Fruit fly (Drosophila melanogaster) whole organism, embryonic: ENCODE measurements around the gene CG1440.
A peak's percentile ranks its signal among the peaks of the same experiment; 100 is the strongest.

Experiments
- Adf1 ChIP-seq: fragments of 200-800 bp; sonication (Bioruptor generic); IDR thresholded peaks from 2 replicates; pipeline ENCODE4 v1.3.6; 2022; ENCODE audit warnings: missing biosample characterization, missing genetic modification characterization
- Atf6 ChIP-seq: fragments of 200-800 bp; sonication (Bioruptor generic); IDR thresholded peaks from 2 replicates; pipeline ENCODE4 v1.3.6; 2022; ENCODE audit warnings: missing biosample characterization, missing genetic modification characterization
- Bgb ChIP-seq: fragments of 200-800 bp; sonication (Bioruptor generic); IDR thresholded peaks from 2 replicates; pipeline ENCODE4 v1.3.6; 2022; ENCODE audit warnings: missing biosample characterization, missing genetic modification characterization; ENCODE audit not compliant: partially characterized antibody
- CG10267 ChIP-seq: fragments of 200-800 bp; sonication (Bioruptor generic); optimal IDR thresholded peaks from 2 replicates; lab custom pipeline; 2018; ENCODE audit warnings: missing biosample characterization, mild to moderate bottlenecking, missing genetic modification characterization, moderate library complexity
- CG10462 ChIP-seq: fragments of 200-800 bp; sonication (Bioruptor generic); optimal IDR thresholded peaks from 2 replicates; lab custom pipeline; 2016; ENCODE audit warnings: missing biosample characterization, missing genetic modification characterization
- CG10543 ChIP-seq: fragments of 200-800 bp; sonication (Bioruptor generic); optimal IDR thresholded peaks from 3 replicates; lab custom pipeline; 2017; ENCODE audit warnings: missing biosample characterization, mild to moderate bottlenecking, missing genetic modification characterization, moderate library complexity
- CG11093 ChIP-seq: fragments of 200-800 bp; sonication (Bioruptor generic); IDR thresholded peaks from 3 replicates; pipeline ENCODE4 v1.3.6; 2022; ENCODE audit warnings: missing biosample characterization, missing genetic modification characterization
- CG11504 ChIP-seq: fragments of 200-800 bp; sonication (Bioruptor generic); optimal IDR thresholded peaks from 3 replicates; lab custom pipeline; 2019; ENCODE audit warnings: missing biosample characterization, mild to moderate bottlenecking, missing genetic modification characterization, moderate library complexity
- CG13296 ChIP-seq: fragments of 200-800 bp; sonication (Bioruptor generic); optimal IDR thresholded peaks from 3 replicates; lab custom pipeline; 2018; ENCODE audit warnings: missing biosample characterization, mild to moderate bottlenecking, missing genetic modification characterization
- CG1602 ChIP-seq: fragments of 200-800 bp; sonication (Bioruptor generic); optimal IDR thresholded peaks from 3 replicates; lab custom pipeline; 2016; ENCODE audit warnings: missing biosample characterization, missing genetic modification characterization
- CG16863 ChIP-seq: fragments of 200-800 bp; sonication (Bioruptor generic); optimal IDR thresholded peaks from 3 replicates; lab custom pipeline; 2016; ENCODE audit warnings: missing biosample characterization, missing genetic modification characterization
- CG18011 ChIP-seq: fragments of 200-800 bp; sonication (Bioruptor generic); optimal IDR thresholded peaks from 2 replicates; lab custom pipeline; 2017; ENCODE audit warnings: missing biosample characterization, missing genetic modification characterization, mild to moderate bottlenecking, moderate library complexity, missing genotype
- CG2120 ChIP-seq: fragments of 200-800 bp; sonication (Bioruptor generic); optimal IDR thresholded peaks from 3 replicates; lab custom pipeline; 2016; ENCODE audit warnings: missing biosample characterization, missing genetic modification characterization
- CG34224 ChIP-seq: fragments of 200-800 bp; sonication (Bioruptor generic); IDR thresholded peaks from 3 replicates; pipeline ENCODE4 v1.3.6; 2022; ENCODE audit warnings: missing biosample characterization, missing genetic modification characterization; ENCODE audit not compliant: partially characterized antibody
- CG34376 ChIP-seq: fragments of 200-800 bp; sonication (Bioruptor generic); optimal IDR thresholded peaks from 2 replicates; lab custom pipeline; 2018; ENCODE audit warnings: missing biosample characterization, mild to moderate bottlenecking, missing genetic modification characterization
- CG3838 ChIP-seq: fragments of 200-800 bp; sonication (Bioruptor generic); optimal IDR thresholded peaks from 3 replicates; lab custom pipeline; 2016; ENCODE audit warnings: missing biosample characterization, missing genetic modification characterization
- CG4360 ChIP-seq: fragments of 200-800 bp; sonication (Bioruptor generic); IDR thresholded peaks from 2 replicates; pipeline ENCODE4 v1.3.6; 2022; ENCODE audit warnings: missing biosample characterization, missing genetic modification characterization
- CG6654 ChIP-seq: fragments of 200-800 bp; sonication (Bioruptor generic); optimal IDR thresholded peaks from 2 replicates; lab custom pipeline; 2017; ENCODE audit warnings: missing biosample characterization, mild to moderate bottlenecking, missing genetic modification characterization
- CG7745 ChIP-seq: fragments of 200-800 bp; sonication (Bioruptor generic); optimal IDR thresholded peaks from 2 replicates; lab custom pipeline; 2018; ENCODE audit warnings: missing biosample characterization, mild to moderate bottlenecking, missing genetic modification characterization, moderate library complexity
- CG7928 ChIP-seq: fragments of 200-800 bp; sonication (Bioruptor generic); optimal IDR thresholded peaks from 2 replicates; lab custom pipeline; 2017; ENCODE audit warnings: missing biosample characterization, mild to moderate bottlenecking, missing genetic modification characterization
- CG9215 ChIP-seq: fragments of 200-800 bp; sonication (Bioruptor generic); IDR thresholded peaks from 2 replicates; pipeline ENCODE4 v1.3.6; 2022; ENCODE audit warnings: missing biosample characterization, missing genetic modification characterization
- Chrac-16 ChIP-seq: fragments of 200-800 bp; sonication (Bioruptor generic); optimal IDR thresholded peaks from 3 replicates; lab custom pipeline; 2016; ENCODE audit warnings: missing biosample characterization, missing genetic modification characterization
- CrebB ChIP-seq: fragments of 200-800 bp; sonication (Bioruptor generic); optimal IDR thresholded peaks from 3 replicates; lab custom pipeline; 2018; ENCODE audit warnings: missing biosample characterization, mild to moderate bottlenecking, missing genetic modification characterization
- Dip2 ChIP-seq: fragments of 200-800 bp; sonication (Bioruptor generic); IDR thresholded peaks from 2 replicates; pipeline ENCODE4 v1.3.6; 2022; ENCODE audit warnings: missing biosample characterization, missing genetic modification characterization
- Ets97D ChIP-seq: fragments of 200-800 bp; sonication (Bioruptor generic); optimal IDR thresholded peaks from 3 replicates; lab custom pipeline; 2016; ENCODE audit warnings: missing biosample characterization, missing genetic modification characterization
- Hr3 ChIP-seq: fragments of 200-800 bp; sonication (Bioruptor generic); optimal IDR thresholded peaks from 3 replicates; lab custom pipeline; 2016; ENCODE audit warnings: missing biosample characterization, missing genetic modification characterization
- Lhr ChIP-seq: fragments of 200-800 bp; sonication (Bioruptor generic); optimal IDR thresholded peaks from 3 replicates; lab custom pipeline; 2017; ENCODE audit warnings: mild to moderate bottlenecking, missing biosample characterization, missing genetic modification reagents, missing genetic modification characterization
- Med ChIP-seq: fragments of 200-800 bp; sonication (Bioruptor generic); peaks from one replicate; lab custom pipeline; 2016; ENCODE audit warnings: missing biosample characterization, missing genetic modification characterization, mild to moderate bottlenecking, inconsistent platforms, moderate library complexity
- NC2β ChIP-seq: fragments of 200-800 bp; sonication (Bioruptor generic); optimal IDR thresholded peaks from 2 replicates; lab custom pipeline; 2016; ENCODE audit warnings: missing biosample characterization, missing genetic modification characterization
- Oaz ChIP-seq: fragments of 200-800 bp; sonication (Bioruptor generic); IDR thresholded peaks from 2 replicates; pipeline ENCODE4 v1.3.6; 2022; ENCODE audit warnings: missing biosample characterization, missing genetic modification characterization
- bbx ChIP-seq: fragments of 200-800 bp; sonication (Bioruptor generic); IDR thresholded peaks from 2 replicates; pipeline ENCODE4 v1.3.6; 2022; ENCODE audit warnings: missing biosample characterization, missing genetic modification characterization; ENCODE audit not compliant: partially characterized antibody
- dpn ChIP-seq, 2 experiments: fragments of 200-800 bp; sonication (Bioruptor generic); optimal IDR thresholded peaks; 3 replicates each; lab custom pipeline; 2016; ENCODE audit warnings: missing biosample characterization in 2 of 2, missing genetic modification characterization in 2 of 2
- gcm ChIP-seq: fragments of 200-800 bp; sonication (Bioruptor generic); optimal IDR thresholded peaks from 2 replicates; lab custom pipeline; 2019; ENCODE audit warnings: missing biosample characterization, mild to moderate bottlenecking, missing genetic modification characterization, moderate library complexity
- hb ChIP-seq: fragments of 200-800 bp; sonication (Bioruptor generic); IDR thresholded peaks from 3 replicates; pipeline ENCODE4 v1.3.6; 2022; ENCODE audit warnings: missing biosample characterization, missing genetic modification characterization; ENCODE audit not compliant: partially characterized antibody
- hbn ChIP-seq: fragments of 200-800 bp; sonication (Bioruptor generic); IDR thresholded peaks from 2 replicates; pipeline ENCODE4 v1.3.6; 2022; ENCODE audit warnings: missing biosample characterization, missing genetic modification characterization; ENCODE audit not compliant: partially characterized antibody
- her ChIP-seq: fragments of 200-800 bp; sonication (Bioruptor generic); optimal IDR thresholded peaks from 2 replicates; lab custom pipeline; 2016; ENCODE audit warnings: missing biosample characterization, missing genetic modification characterization
- jigr1 ChIP-seq: fragments of 200-800 bp; sonication (Bioruptor generic); IDR thresholded peaks from 3 replicates; pipeline ENCODE4 v1.3.6; 2022; ENCODE audit warnings: missing biosample characterization, missing genetic modification characterization
- jing ChIP-seq: fragments of 200-800 bp; sonication (Bioruptor generic); optimal IDR thresholded peaks from 2 replicates; lab custom pipeline; 2018; ENCODE audit warnings: missing biosample characterization, mild to moderate bottlenecking, missing genetic modification characterization
- lbe ChIP-seq: fragments of 200-800 bp; sonication (Bioruptor generic); optimal IDR thresholded peaks from 2 replicates; lab custom pipeline; 2016; ENCODE audit warnings: missing biosample characterization, mild to moderate bottlenecking, missing genetic modification characterization
- nmo ChIP-seq: fragments of 200-800 bp; sonication (Bioruptor generic); optimal IDR thresholded peaks from 2 replicates; lab custom pipeline; 2018; ENCODE audit warnings: missing biosample characterization, mild to moderate bottlenecking, missing genetic modification characterization, moderate library complexity
- p53 ChIP-seq: fragments of 200-800 bp; sonication (Bioruptor generic); optimal IDR thresholded peaks from 2 replicates; lab custom pipeline; 2016; ENCODE audit warnings: missing biosample characterization, missing genetic modification characterization
- pfk ChIP-seq: fragments of 200-800 bp; sonication (Bioruptor generic); optimal IDR thresholded peaks from 2 replicates; lab custom pipeline; 2018; ENCODE audit warnings: missing biosample characterization, mild to moderate bottlenecking, missing genetic modification characterization, moderate library complexity
- schlank ChIP-seq: fragments of 200-800 bp; sonication (Bioruptor generic); optimal IDR thresholded peaks from 2 replicates; lab custom pipeline; 2018; ENCODE audit warnings: missing biosample characterization, mild to moderate bottlenecking, missing genetic modification characterization
- tna ChIP-seq: fragments of 200-800 bp; sonication (Bioruptor generic); IDR thresholded peaks from 2 replicates; pipeline ENCODE4 v1.3.6; 2022; ENCODE audit warnings: missing biosample characterization, missing genetic modification characterization; ENCODE audit not compliant: partially characterized antibody
- tup ChIP-seq: fragments of 200-800 bp; sonication (Bioruptor generic); optimal IDR thresholded peaks from 2 replicates; lab custom pipeline; 2016; ENCODE audit warnings: missing biosample characterization, mild to moderate bottlenecking, missing genetic modification characterization, moderate library complexity
- twi ChIP-seq: fragments of 200-800 bp; optimal IDR thresholded peaks from 2 replicates; lab custom pipeline; 2019; ENCODE audit warnings: missing biosample characterization, mild to moderate bottlenecking, missing genetic modification characterization, moderate library complexity
- vfl ChIP-seq: fragments of 200-800 bp; sonication (Bioruptor generic); optimal IDR thresholded peaks from 2 replicates; lab custom pipeline; 2016; ENCODE audit warnings: missing biosample characterization, missing genetic modification characterization
- vvl ChIP-seq: fragments of 200-800 bp; sonication (Bioruptor generic); IDR thresholded peaks from 2 replicates; pipeline ENCODE4 v1.3.6; 2022; ENCODE audit warnings: missing biosample characterization, missing genetic modification characterization
- zen ChIP-seq: fragments of 200-800 bp; sonication (Bioruptor generic); optimal IDR thresholded peaks from 3 replicates; lab custom pipeline; 2018; ENCODE audit warnings: missing biosample characterization, mild to moderate bottlenecking, missing genetic modification characterization, moderate library complexity

The CG1440 gene

dm6 chrX:8420772-8421448 lies 15.9 kb upstream of the CG1440 start (continued):
- TF ChIP-seq CG34376 (GFP tag; lab: Kevin White, UChicago) (peak; percentile 30), CG4360 (GFP tag; lab: Robert Waterston, UW) (no peak), CG16863 (GFP tag; lab: Kevin White, UChicago) (no peak), CG11093 (GFP tag; lab: Robert Waterston, UW) (no peak), CG10543 (GFP tag; lab: Kevin White, UChicago) (no peak), CG10267 (tag; lab: Kevin White, UChicago) (no peak), vvl (GFP tag; lab: Robert Waterston, UW) (peak; percentile 60; the same call in 1 of the 2 replicates), Lhr (GFP tag; lab: Kevin White, UChicago) (no peak), CG7745 (no peak), her (peak; percentile 46), CrebB (tag; lab: Kevin White, UChicago) (no peak), Chrac-16 (GFP tag; lab: Kevin White, UChicago) (no peak), schlank (tag; lab: Kevin White, UChicago) (no peak), CG34224 (GFP tag; lab: Robert Waterston, UW) (peak; percentile 56; the same call in 2 of the 3 replicates), Dip2 (GFP tag; lab: Robert Waterston, UW) (no peak), p53 (GFP tag; lab: Kevin White, UChicago) (no peak), NC2β (GFP tag; lab: Kevin White, UChicago) (no peak), CG18011 (peak; percentile 54), vfl (GFP tag; lab: Kevin White, UChicago) (no peak), CG13296 (GFP tag; lab: Kevin White, UChicago) (peak; percentile 29), tup (GFP tag; lab: Kevin White, UChicago) (no peak), Med (GFP tag; lab: Kevin White, UChicago) (peak; percentile 49), CG11504 (tag; lab: Kevin White, UChicago) (no peak), hb (GFP tag; lab: Robert Waterston, UW) (no peak), twi (tag; lab: Kevin White, UChicago) (no peak), CG7928 (GFP tag; lab: Kevin White, UChicago) (no peak), pfk (GFP tag; lab: Kevin White, UChicago) (peak; percentile 1), gcm (GFP tag; lab: Kevin White, UChicago) (peak; percentile 14), Ets97D (GFP tag; lab: Kevin White, UChicago) (no peak), Hr3 (GFP tag; lab: Kevin White, UChicago) (no peak), CG10462 (GFP tag; lab: Kevin White, UChicago) (no peak), nmo (GFP tag; lab: Kevin White, UChicago) (no peak), Oaz (GFP tag; lab: Robert Waterston, UW) (no peak), CG2120 (peak; percentile 30), CG3838 (no peak), hbn (GFP tag; lab: Robert Waterston, UW) (peak; percentile 21; the same call in 1 of the 2 replicates), Atf6 (GFP tag; lab: Robert Waterston, UW) (peak; percentile 50; the same call in 1 of the 2 replicates), dpn (GFP tag; optimal IDR thresholded peaks at IDR 0.05; lab: Kevin White, UChicago) (no peak), CG1602 (no peak), jigr1 (GFP tag; lab: Robert Waterston, UW) (no peak), CG9215 (GFP tag; lab: Robert Waterston, UW) (no peak), Adf1 (GFP tag; lab: Robert Waterston, UW) (peak; percentile 48; the same call in 1 of the 2 replicates), tna (no peak), lbe (GFP tag; lab: Kevin White, UChicago) (peak; percentile 83), bbx (GFP tag; lab: Robert Waterston, UW) (no peak), CG6654 (GFP tag; lab: Kevin White, UChicago) (no peak), zen (tag; lab: Kevin White, UChicago) (no peak), Bgb (GFP tag; lab: Robert Waterston, UW) (no peak), jing (GFP tag; lab: Kevin White, UChicago) (no peak)
